Worm (Caenorhabditis elegans): ENCODE results near the gene irld-23.
A peak's percentile ranks its signal among the peaks of the same experiment; 100 is the strongest.

Gene irld-23

ce11 chrX:17030169-17030914 is 50.1 kb downstream of the irld-23 start, which contains the start of gene ptrn-1 (continued):
- TF ChIP-seq dpl-1 (GFP tag; optimal IDR thresholded peaks at IDR 0.05) (peak in 1 of 3 experiments; percentile 13), lin-13 (GFP tag; optimal IDR thresholded peaks at IDR 0.05) (peak; percentile 54), elt-3 (tag; optimal IDR thresholded peaks at IDR 0.05) (peak in 1 of 6 experiments; percentile 13), fkh-8 (tag; optimal IDR thresholded peaks at IDR 0.05) (peak; percentile 41), nhr-12 (tag; optimal IDR thresholded peaks at IDR 0.05) (no peak), aha-1 (tag; optimal IDR thresholded peaks at IDR 0.05) (no peak), efl-3 (GFP tag; optimal IDR thresholded peaks at IDR 0.05) (no peak), C16A3.4 (tag; optimal IDR thresholded peaks at IDR 0.05) (peak; percentile 63), snu-23 (GFP tag; optimal IDR thresholded peaks at IDR 0.05) (peak; percentile 72), nhr-11 (tag; optimal IDR thresholded peaks at IDR 0.05) (no peak), pax-3 (tag; optimal IDR thresholded peaks at IDR 0.05) (no peak), pqm-1 (tag; optimal IDR thresholded peaks at IDR 0.05) (no peak), unc-86 (tag; optimal IDR thresholded peaks at IDR 0.05) (peak; percentile 57), swsn-7 (tag; optimal IDR thresholded peaks at IDR 0.05) (peak; percentile 64), sptf-1 (tag; optimal IDR thresholded peaks at IDR 0.05) (no peak), unc-62 (GFP tag; optimal IDR thresholded peaks at IDR 0.05) (no peak), isw-1 (GFP tag; IDR thresholded peaks at IDR 0.05) (peak; percentile 34; the same call in 1 of the 2 replicates), C04F5.9 (tag; optimal IDR thresholded peaks at IDR 0.05) (no peak), sox-4 (tag; optimal IDR thresholded peaks at IDR 0.05) (no peak), elt-2 (tag; optimal IDR thresholded peaks at IDR 0.05) (peak; percentile 28), zag-1 (tag; optimal IDR thresholded peaks at IDR 0.05) (no peak), mdl-1 (tag; optimal IDR thresholded peaks at IDR 0.05) (peak in 1 of 2 experiments; percentile 73), hlh-17 (GFP tag; optimal IDR thresholded peaks at IDR 0.05; ENCODE audit: borderline replicate concordance) (no peak), ceh-8 (GFP tag; optimal IDR thresholded peaks at IDR 0.05) (peak; percentile 57), nhr-28 (tag; optimal IDR thresholded peaks at IDR 0.05) (no peak), xbp-1 (tag; optimal IDR thresholded peaks at IDR 0.05) (peak; percentile 18), hlh-4 (tag; optimal IDR thresholded peaks at IDR 0.05) (no peak), jun-1 (tag; optimal IDR thresholded peaks at IDR 0.05) (peak; percentile 61), nhr-19 (GFP tag; conservative IDR thresholded peaks at IDR 0.05) (peak; percentile 72), unc-30 (tag; optimal IDR thresholded peaks at IDR 0.05) (no peak), blmp-1 (tag; optimal IDR thresholded peaks at IDR 0.05) (peak; percentile 94), fos-1 (tag; optimal IDR thresholded peaks at IDR 0.05) (peak; percentile 30), lin-14 (GFP tag; optimal IDR thresholded peaks at IDR 0.05) (peak; percentile 96), nhr-237 (tag; optimal IDR thresholded peaks at IDR 0.05) (no peak), lir-3 (tag; optimal IDR thresholded peaks at IDR 0.05; ENCODE audit: poor library complexity) (peak; percentile 18), mep-1 (tag; optimal IDR thresholded peaks at IDR 0.05) (peak; percentile 45), nhr-77 (tag; optimal IDR thresholded peaks at IDR 0.05) (peak; percentile 45), ztf-4 (tag; optimal IDR thresholded peaks at IDR 0.05) (no peak), nhr-85 (tag) (peak; percentile 76), hpl-2 (GFP tag; optimal IDR thresholded peaks at IDR 0.05) (no peak), ceh-88 (GFP tag; IDR thresholded peaks at IDR 0.05) (no peak), Y116A8C.19 (tag; optimal IDR thresholded peaks at IDR 0.05; ENCODE audit: borderline replicate concordance) (no peak), alr-1 (tag; optimal IDR thresholded peaks at IDR 0.05; ENCODE audit: borderline replicate concordance) (no peak), irx-1 (tag; optimal IDR thresholded peaks at IDR 0.05) (peak; percentile 22), egl-13 (tag; optimal IDR thresholded peaks at IDR 0.05) (peak; percentile 20), ztf-11 (tag; optimal IDR thresholded peaks at IDR 0.05) (peak in 1 of 2 experiments; percentile 17), ceh-63 (GFP tag; optimal IDR thresholded peaks at IDR 0.05) (no peak), unc-130 (tag; optimal IDR thresholded peaks at IDR 0.05) (peak; percentile 56), vab-15 (tag; optimal IDR thresholded peaks at IDR 0.05) (no peak), pag-3 (tag; optimal IDR thresholded peaks at IDR 0.05; ENCODE audit: borderline replicate concordance, insufficient read depth) (peak; percentile 9), nhr-76 (tag; optimal IDR thresholded peaks at IDR 0.05) (no peak)

All from whole organism, L1 larva.